Worm (Caenorhabditis elegans) whole organism, mixed stage, embryonic: Measurements from ENCODE around the gene frpr-1.

Source experiments
- ceh-39 ChIP-seq: fragments of 150-350 bp; optimal IDR thresholded peaks from 2 replicates; lab custom pipeline; 2014; ENCODE audit warnings: missing biosample characterization, missing genetic modification characterization
- ces-1 ChIP-seq: fragments of 150-350 bp; optimal IDR thresholded peaks from 2 replicates; lab custom pipeline; 2014; ENCODE audit warnings: missing biosample characterization, missing genetic modification reagents, missing genetic modification characterization
- drap-1 ChIP-seq: fragments of 200-800 bp; sonication (Bioruptor generic); optimal IDR thresholded peaks from 3 replicates; lab custom pipeline; 2018; ENCODE audit warnings: mild to moderate bottlenecking, missing genetic modification characterization, missing compliant biosample characterization
- lin-13 ChIP-seq: fragments of 150-350 bp; optimal IDR thresholded peaks from 2 replicates; lab custom pipeline; 2014; ENCODE audit warnings: missing biosample characterization, missing genetic modification characterization
- lin-32 ChIP-seq: fragments of 200-800 bp; sonication (Bioruptor generic); optimal IDR thresholded peaks from 2 replicates; lab custom pipeline; 2018; ENCODE audit warnings: mild to moderate bottlenecking, missing genetic modification characterization, missing compliant biosample characterization
- mep-1 ChIP-seq: fragments of 150-350 bp; optimal IDR thresholded peaks from 2 replicates; lab custom pipeline; 2017; ENCODE audit warnings: missing biosample characterization, missing genetic modification reagents, missing genetic modification characterization, inconsistent platforms
- mls-2 ChIP-seq: sonication (generic microtip); optimal IDR thresholded peaks from 2 replicates; lab custom pipeline; 2016; ENCODE audit warnings: mild to moderate bottlenecking, missing genetic modification characterization, moderate library complexity, missing compliant biosample characterization
- nhr-237 ChIP-seq: fragments of 150-350 bp; optimal IDR thresholded peaks from 2 replicates; lab custom pipeline; 2014; ENCODE audit warnings: missing biosample characterization, missing genetic modification characterization
- nhr-28 ChIP-seq: fragments of 150-350 bp; optimal IDR thresholded peaks from 2 replicates; lab custom pipeline; 2014; ENCODE audit warnings: missing biosample characterization, missing genetic modification characterization
- nhr-76 ChIP-seq: sonication (generic microtip); optimal IDR thresholded peaks from 2 replicates; lab custom pipeline; 2017; ENCODE audit warnings: missing biosample characterization, missing genetic modification characterization
- pha-4 ChIP-seq: fragments of 150-350 bp; optimal IDR thresholded peaks from 2 replicates; lab custom pipeline; 2018; ENCODE audit warnings: missing biosample characterization, missing genetic modification reagents, missing genetic modification characterization
- snpc-4 ChIP-seq: fragments of 150-350 bp; optimal IDR thresholded peaks from 2 replicates; lab custom pipeline; 2014; ENCODE audit warnings: missing biosample characterization, missing genetic modification characterization
- unc-39 ChIP-seq: fragments of 150-350 bp; optimal IDR thresholded peaks from 2 replicates; lab custom pipeline; 2014; ENCODE audit warnings: missing biosample characterization, missing genetic modification characterization
- unc-62 ChIP-seq: fragments of 150-350 bp; optimal IDR thresholded peaks from 2 replicates; lab custom pipeline; 2014; ENCODE audit warnings: missing biosample characterization, missing genetic modification reagents, missing genetic modification characterization

DNA sequence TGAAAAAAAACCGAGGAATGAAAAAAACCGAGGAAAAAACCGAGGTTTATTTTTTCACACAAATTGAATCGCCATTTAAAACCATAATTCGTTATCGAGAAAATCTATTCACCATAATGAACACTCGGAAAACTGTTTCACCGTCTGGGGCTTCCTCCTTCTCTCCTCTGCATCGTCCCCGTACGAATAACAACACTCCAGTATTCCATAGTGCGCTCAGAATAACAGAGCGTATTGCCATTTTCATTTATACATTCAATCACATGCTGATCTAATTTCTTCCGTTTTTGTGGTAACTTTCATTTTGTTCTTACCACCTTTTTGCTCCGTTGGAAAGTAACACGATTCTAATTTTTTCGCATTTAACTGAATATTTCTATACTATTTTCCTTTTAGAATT, 40.1 kb upstream of the frpr-1 start, which contains the start of gene C17H11.2:
- TF ChIP-seq pha-4 (tag; lab: Kevin White, UChicago) = no peak
- TF ChIP-seq snpc-4 = no peak
- TF ChIP-seq nhr-76 (tag; lab: Kevin White, UChicago) = no peak
- no peak for TF ChIP-seq lin-13 (tag; lab: Kevin White, UChicago)
- no peak for TF ChIP-seq unc-62 (GFP tag; lab: Kevin White, UChicago)
- peak; percentile 46 for TF ChIP-seq ces-1 (GFP tag; lab: Kevin White, UChicago)
- no peak for TF ChIP-seq ceh-39 (tag; lab: Kevin White, UChicago)
- no peak for TF ChIP-seq nhr-28 (tag; lab: Kevin White, UChicago)
- TF ChIP-seq unc-39 (tag; lab: Kevin White, UChicago) = no peak
- TF ChIP-seq mls-2 (tag; lab: Kevin White, UChicago) = no peak
- TF ChIP-seq drap-1 (GFP tag; lab: Kevin White, UChicago) = no peak
- TF ChIP-seq mep-1 (tag; lab: Kevin White, UChicago) = no peak
- TF ChIP-seq nhr-237 = no peak
- TF ChIP-seq lin-32 (GFP tag; lab: Kevin White, UChicago) = no peak
